Fruit fly (Drosophila melanogaster) whole organism, prepupa: ENCODE measurements around the gene wkd.

Experiments used
- Blimp-1 ChIP-seq: fragments of 200-800 bp; sonication (Bioruptor generic); optimal IDR thresholded peaks from 3 replicates; lab custom pipeline; 2017; ENCODE audit warnings: missing biosample characterization, missing genetic modification characterization, mild to moderate bottlenecking, moderate library complexity, missing genetic modification reagents
- CG11762 ChIP-seq: fragments of 200-800 bp; sonication (Bioruptor generic); optimal IDR thresholded peaks from 3 replicates; lab custom pipeline; 2016; ENCODE audit warnings: missing biosample characterization, missing genetic modification characterization; ENCODE audit not compliant: insufficient read depth
- CG11902 ChIP-seq: fragments of 200-800 bp; sonication (Bioruptor generic); optimal IDR thresholded peaks from 3 replicates; lab custom pipeline; 2016; ENCODE audit warnings: missing biosample characterization, missing genetic modification characterization
- CG15336 ChIP-seq: fragments of 200-800 bp; sonication (Bioruptor generic); IDR thresholded peaks from 2 replicates; pipeline ENCODE4 v1.3.6; 2022; ENCODE audit warnings: missing biosample characterization, missing genetic modification characterization
- CG1621 ChIP-seq: fragments of 200-800 bp; sonication (Bioruptor generic); optimal IDR thresholded peaks from 3 replicates; lab custom pipeline; 2018; ENCODE audit warnings: missing biosample characterization, mild to moderate bottlenecking, missing genetic modification characterization
- CG16779 ChIP-seq: fragments of 200-800 bp; sonication (Bioruptor generic); optimal IDR thresholded peaks from 3 replicates; lab custom pipeline; 2017; ENCODE audit warnings: missing biosample characterization, mild to moderate bottlenecking, missing genetic modification characterization
- CG3032 ChIP-seq: fragments of 200-800 bp; optimal IDR thresholded peaks from 2 replicates; lab custom pipeline; 2019; ENCODE audit warnings: missing biosample characterization, mild to moderate bottlenecking, missing genetic modification characterization, moderate library complexity
- CG31627 ChIP-seq: fragments of 200-800 bp; sonication (Bioruptor generic); optimal IDR thresholded peaks from 3 replicates; lab custom pipeline; 2016; ENCODE audit warnings: missing biosample characterization, missing genetic modification characterization
- CG32006 ChIP-seq: fragments of 200-800 bp; sonication (Bioruptor generic); optimal IDR thresholded peaks from 3 replicates; lab custom pipeline; 2017; ENCODE audit warnings: missing biosample characterization, mild to moderate bottlenecking, missing genetic modification characterization
- CG34406 ChIP-seq: fragments of 200-800 bp; sonication (Bioruptor generic); optimal IDR thresholded peaks from 3 replicates; lab custom pipeline; 2016; ENCODE audit warnings: missing biosample characterization, missing genetic modification characterization
- CG3919 ChIP-seq: fragments of 200-800 bp; sonication (Bioruptor generic); optimal IDR thresholded peaks from 3 replicates; lab custom pipeline; 2016; ENCODE audit warnings: missing biosample characterization, missing genetic modification characterization
- CG4318 ChIP-seq: fragments of 200-800 bp; sonication (Bioruptor generic); optimal IDR thresholded peaks from 3 replicates; lab custom pipeline; 2017; ENCODE audit warnings: missing biosample characterization, mild to moderate bottlenecking, missing genetic modification characterization
- CG6163 ChIP-seq: fragments of 200-800 bp; sonication (Bioruptor generic); IDR thresholded peaks from 3 replicates; pipeline ENCODE4 v1.3.6; 2022; ENCODE audit warnings: missing biosample characterization, missing genetic modification characterization
- CG6276 ChIP-seq: fragments of 200-800 bp; sonication (Bioruptor generic); optimal IDR thresholded peaks from 2 replicates; lab custom pipeline; 2017; ENCODE audit warnings: missing biosample characterization, mild to moderate bottlenecking, missing genetic modification characterization
- CG6808 ChIP-seq: fragments of 200-800 bp; sonication (Bioruptor generic); optimal IDR thresholded peaks from 3 replicates; lab custom pipeline; 2017; ENCODE audit warnings: missing biosample characterization, missing genetic modification characterization, mild to moderate bottlenecking, moderate library complexity, missing genetic modification reagents
- CG6854 ChIP-seq: fragments of 200-800 bp; sonication (Bioruptor generic); optimal IDR thresholded peaks from 2 replicates; lab custom pipeline; 2017; ENCODE audit warnings: missing biosample characterization, mild to moderate bottlenecking, missing genetic modification characterization
- CG7368 ChIP-seq: fragments of 200-800 bp; sonication (Bioruptor generic); optimal IDR thresholded peaks from 3 replicates; lab custom pipeline; 2016; ENCODE audit warnings: missing biosample characterization, missing genetic modification characterization
- CG8632 ChIP-seq: fragments of 200-800 bp; sonication (Bioruptor generic); optimal IDR thresholded peaks from 3 replicates; lab custom pipeline; 2016; ENCODE audit warnings: missing biosample characterization, missing genetic modification characterization
- CG9139 ChIP-seq: fragments of 200-800 bp; sonication (Bioruptor generic); optimal IDR thresholded peaks from 3 replicates; lab custom pipeline; 2017; ENCODE audit warnings: missing biosample characterization, mild to moderate bottlenecking, missing genetic modification characterization
- Eip75B ChIP-seq: fragments of 200-800 bp; sonication (Bioruptor generic); optimal IDR thresholded peaks from 3 replicates; lab custom pipeline; 2016; ENCODE audit warnings: missing biosample characterization, missing genetic modification characterization
- Ets21C ChIP-seq: fragments of 200-800 bp; sonication (Bioruptor generic); optimal IDR thresholded peaks from 3 replicates; lab custom pipeline; 2016; ENCODE audit warnings: missing biosample characterization, missing genetic modification characterization
- Ets96B ChIP-seq: fragments of 200-800 bp; optimal IDR thresholded peaks from 2 replicates; lab custom pipeline; 2019; ENCODE audit warnings: missing biosample characterization, mild to moderate bottlenecking, missing genetic modification characterization, moderate library complexity
- Gug ChIP-seq: fragments of 200-800 bp; sonication (Bioruptor generic); IDR thresholded peaks from 2 replicates; pipeline ENCODE4 v1.3.6; 2022; ENCODE audit warnings: missing biosample characterization, missing genetic modification characterization
- Hr38 ChIP-seq: sonication (Bioruptor generic); optimal IDR thresholded peaks from 2 replicates; lab custom pipeline; 2016; ENCODE audit warnings: missing biosample characterization, missing genetic modification characterization
- Hr39 ChIP-seq: fragments of 200-800 bp; sonication (Bioruptor generic); optimal IDR thresholded peaks from 2 replicates; lab custom pipeline; 2016; ENCODE audit warnings: missing biosample characterization, missing genetic modification characterization
- Hr4 ChIP-seq: fragments of 200-800 bp; sonication (Bioruptor generic); optimal IDR thresholded peaks from 3 replicates; lab custom pipeline; 2016; ENCODE audit warnings: missing biosample characterization, missing genetic modification characterization
- Met ChIP-seq: fragments of 200-800 bp; sonication (Bioruptor generic); optimal IDR thresholded peaks from 3 replicates; lab custom pipeline; 2016; ENCODE audit warnings: missing biosample characterization, missing genetic modification characterization
- OdsH ChIP-seq: fragments of 200-800 bp; sonication (Bioruptor generic); optimal IDR thresholded peaks from 3 replicates; lab custom pipeline; 2016; ENCODE audit warnings: missing biosample characterization, missing genetic modification characterization
- Smox ChIP-seq: fragments of 200-800 bp; sonication (Bioruptor generic); optimal IDR thresholded peaks from 3 replicates; lab custom pipeline; 2016; ENCODE audit warnings: missing biosample characterization, missing genetic modification characterization
- Sox102F ChIP-seq: fragments of 200-800 bp; sonication (Bioruptor generic); optimal IDR thresholded peaks from 2 replicates; lab custom pipeline; 2016; ENCODE audit warnings: missing biosample characterization, mild to moderate bottlenecking, missing genetic modification characterization
- Sox14 ChIP-seq: fragments of 200-800 bp; sonication (Bioruptor generic); optimal IDR thresholded peaks from 3 replicates; lab custom pipeline; 2016; ENCODE audit warnings: missing biosample characterization, missing genetic modification characterization
- acj6 ChIP-seq: fragments of 200-800 bp; sonication (Bioruptor generic); optimal IDR thresholded peaks from 3 replicates; lab custom pipeline; 2016; ENCODE audit warnings: missing biosample characterization, missing genetic modification characterization
- cyc ChIP-seq: fragments of 200-800 bp; sonication (Bioruptor generic); optimal IDR thresholded peaks from 3 replicates; lab custom pipeline; 2016; ENCODE audit warnings: missing biosample characterization, missing genetic modification characterization
- dac ChIP-seq: fragments of 200-800 bp; sonication (Bioruptor generic); optimal IDR thresholded peaks from 2 replicates; lab custom pipeline; 2017; ENCODE audit warnings: missing biosample characterization, mild to moderate bottlenecking, missing genetic modification characterization
- esn ChIP-seq: fragments of 200-800 bp; sonication (Bioruptor generic); optimal IDR thresholded peaks from 2 replicates; lab custom pipeline; 2016; ENCODE audit warnings: missing biosample characterization, mild to moderate bottlenecking, missing genetic modification characterization, moderate library complexity
- fd59A ChIP-seq: fragments of 200-800 bp; sonication (Bioruptor generic); optimal IDR thresholded peaks from 2 replicates; lab custom pipeline; 2017; ENCODE audit warnings: missing biosample characterization, mild to moderate bottlenecking, missing genetic modification characterization, missing genetic modification reagents
- fkh ChIP-seq: fragments of 200-800 bp; sonication (Bioruptor generic); optimal IDR thresholded peaks from 3 replicates; lab custom pipeline; 2017; ENCODE audit warnings: missing biosample characterization, mild to moderate bottlenecking, missing genetic modification characterization, moderate library complexity
- net ChIP-seq: fragments of 200-800 bp; sonication (Bioruptor generic); optimal IDR thresholded peaks from 3 replicates; lab custom pipeline; 2016; ENCODE audit warnings: missing biosample characterization, missing genetic modification characterization
- salr ChIP-seq, 2 experiments: fragments of 200-800 bp; sonication (Bioruptor generic); optimal IDR thresholded peaks; 3 replicates each; lab custom pipeline; 2016 to 2018; ENCODE audit warnings: missing biosample characterization in 2 of 2, missing genetic modification characterization in 2 of 2, mild to moderate bottlenecking in 1 of 2
- spab ChIP-seq: fragments of 200-800 bp; sonication (Bioruptor generic); optimal IDR thresholded peaks from 2 replicates; lab custom pipeline; 2017; ENCODE audit warnings: missing biosample characterization, mild to moderate bottlenecking, missing genetic modification characterization, missing genetic modification reagents
- ss ChIP-seq, 2 experiments: fragments of 200-800 bp; sonication (Bioruptor generic); optimal IDR thresholded peaks; 2 replicates in 1 of 2; 3 replicates in 1 of 2; lab custom pipeline; 2017 to 2018; ENCODE audit warnings: mild to moderate bottlenecking in 2 of 2, missing biosample characterization in 2 of 2, missing genetic modification characterization in 2 of 2, moderate library complexity in 1 of 2
- svp ChIP-seq: fragments of 200-800 bp; sonication (Bioruptor generic); peaks from one replicate; lab custom pipeline; 2016; ENCODE audit warnings: missing biosample characterization, missing genetic modification characterization
- topi ChIP-seq: fragments of 200-800 bp; sonication (Bioruptor generic); optimal IDR thresholded peaks from 3 replicates; lab custom pipeline; 2016; ENCODE audit warnings: missing biosample characterization, missing genetic modification characterization
- vri ChIP-seq: fragments of 200-800 bp; sonication (Bioruptor generic); optimal IDR thresholded peaks from 3 replicates; lab custom pipeline; 2016; ENCODE audit warnings: missing biosample characterization, mild to moderate bottlenecking, missing genetic modification characterization

wkd gene

DNA sequence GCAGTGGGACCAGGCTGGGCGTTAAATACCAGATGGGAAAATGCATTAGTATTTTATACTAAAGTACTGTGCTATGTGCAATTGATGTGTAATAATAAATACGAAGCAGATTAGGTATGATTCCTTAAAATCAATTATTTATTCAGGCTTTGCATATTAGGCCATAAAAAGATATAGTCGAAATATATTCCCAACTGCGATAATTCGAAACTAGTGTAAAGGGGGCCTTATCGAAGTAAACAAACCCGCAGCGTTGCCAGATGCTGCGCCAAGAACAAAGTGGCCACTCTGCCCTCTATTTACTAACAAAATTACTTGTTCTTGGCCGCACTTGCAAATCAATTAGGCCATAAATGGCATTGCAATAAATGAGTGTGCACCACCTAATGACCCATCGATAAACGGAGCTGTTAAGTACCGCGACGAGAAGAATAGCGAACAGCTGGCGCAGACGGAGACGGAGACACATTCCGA is 23.8 kb upstream of the wkd start, which contains the start of gene CG10898 (continued):
- TF ChIP-seq CG16779 (no peak), fkh (GFP tag; lab: Kevin White, UChicago) (peak; percentile 99), Ets96B (tag; lab: Kevin White, UChicago) (peak; percentile 69), CG34406 (peak; percentile 58), Met (GFP tag; lab: Kevin White, UChicago) (peak; percentile 65), Hr39 (GFP tag; lab: Kevin White, UChicago) (peak; percentile 86), CG15336 (peak; percentile 59), net (GFP tag; lab: Kevin White, UChicago) (peak; percentile 61), acj6 (GFP tag; lab: Kevin White, UChicago) (peak; percentile 76), CG7368 (GFP tag; lab: Kevin White, UChicago) (peak; percentile 69), Hr4 (GFP tag; lab: Kevin White, UChicago) (peak; percentile 86), OdsH (GFP tag; lab: Kevin White, UChicago) (peak; percentile 73), CG6276 (GFP tag; lab: Kevin White, UChicago) (peak; percentile 8), Gug (GFP tag; lab: Robert Waterston, UW) (peak; percentile 72), CG32006 (GFP tag; lab: Kevin White, UChicago) (peak; percentile 72), CG9139 (GFP tag; lab: Kevin White, UChicago) (no peak), vri (peak; percentile 31), svp (GFP tag; lab: Kevin White, UChicago) (peak; percentile 86), CG6854 (GFP tag; lab: Kevin White, UChicago) (no peak), esn (GFP tag; lab: Kevin White, UChicago) (peak; percentile 80), CG6163 (GFP tag; lab: Robert Waterston, UW) (peak; percentile 84), salr (GFP tag; optimal IDR thresholded peaks at IDR 0.05; lab: Kevin White, UChicago) (peak; percentile 39 to 47), CG6808 (GFP tag; lab: Kevin White, UChicago) (peak; percentile 58), CG11902 (GFP tag; lab: Kevin White, UChicago) (peak; percentile 68), Sox102F (GFP tag; lab: Kevin White, UChicago) (peak; percentile 59)

DNA sequence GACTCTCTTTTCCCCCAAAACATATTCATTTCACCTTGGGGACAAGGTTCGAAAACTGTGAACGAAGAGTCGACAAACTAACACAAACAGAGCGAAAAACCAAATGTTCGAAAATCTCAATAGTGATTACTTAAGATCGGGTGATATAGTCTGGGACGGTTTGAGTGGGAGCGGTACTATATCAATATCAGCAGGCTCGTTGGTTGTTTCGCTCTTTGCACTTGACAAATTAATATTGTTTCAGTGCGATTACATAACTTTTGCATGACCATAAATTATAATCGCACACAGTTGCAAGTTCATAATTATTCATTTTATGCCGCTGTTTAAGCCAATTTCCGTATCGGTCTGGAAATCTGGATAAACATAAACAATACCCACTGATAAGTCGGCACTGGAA is 19.7 kb upstream of the wkd start:
- TF ChIP-seq spab (GFP tag; lab: Kevin White, UChicago) (no peak), Smox (GFP tag; lab: Kevin White, UChicago) (no peak), CG8632 (no peak), CG4318 (GFP tag; lab: Kevin White, UChicago) (no peak), Sox14 (no peak)

DNA sequence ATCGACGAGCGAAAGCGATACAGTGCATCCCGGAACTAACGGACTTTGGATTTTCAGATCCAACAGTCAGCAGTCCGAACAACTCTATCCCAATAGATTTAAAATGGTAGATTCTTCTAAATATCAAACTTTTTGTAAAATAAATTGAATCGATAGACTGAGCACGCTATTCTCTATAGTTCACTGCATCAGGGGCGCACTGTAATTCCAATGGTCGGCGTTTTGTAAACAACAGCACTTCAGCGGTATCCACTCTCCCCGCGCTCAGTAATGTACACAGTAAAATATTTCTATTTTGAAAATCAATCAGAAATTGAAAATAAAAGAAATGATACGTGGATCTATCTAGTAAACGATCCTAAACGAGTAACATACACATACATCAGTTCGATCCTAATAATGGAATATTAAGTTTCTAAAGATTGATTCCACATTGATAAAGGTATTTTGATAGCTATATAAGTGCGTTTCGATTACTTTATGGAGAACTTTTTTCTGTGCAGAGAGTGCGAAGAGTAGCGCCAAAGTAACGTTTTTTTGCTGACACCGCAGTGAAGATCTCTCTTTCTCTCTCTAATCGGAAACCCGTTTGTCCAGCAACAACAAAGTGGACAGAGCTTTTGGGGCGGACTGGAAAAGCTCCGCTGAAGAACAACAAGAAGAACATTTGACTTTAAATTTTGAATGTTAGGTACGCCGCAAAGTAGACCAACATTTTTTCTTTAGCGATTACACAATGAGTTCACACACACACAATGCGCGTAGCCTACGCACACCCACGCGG is 18.9 kb upstream of the wkd start:
- TF ChIP-seq Blimp-1 (GFP tag; lab: Kevin White, UChicago) (peak; percentile 96), CG3919 (GFP tag; lab: Kevin White, UChicago) (peak; percentile 97), Eip75B (GFP tag; lab: Kevin White, UChicago) (peak; percentile 98), CG6808 (GFP tag; lab: Kevin White, UChicago) (peak; percentile 96), vri (peak; percentile 100), cyc (GFP tag; lab: Kevin White, UChicago) (peak; percentile 98), CG32006 (GFP tag; lab: Kevin White, UChicago) (peak; percentile 94), CG1621 (tag; lab: Kevin White, UChicago) (peak; percentile 90), CG3032 (tag; lab: Kevin White, UChicago) (peak; percentile 96), topi (GFP tag; lab: Kevin White, UChicago) (peak; percentile 96), Ets96B (tag; lab: Kevin White, UChicago) (peak; percentile 94), dac (GFP tag; lab: Kevin White, UChicago) (peak; percentile 74), CG9139 (GFP tag; lab: Kevin White, UChicago) (peak; percentile 83), net (GFP tag; lab: Kevin White, UChicago) (peak; percentile 93), esn (GFP tag; lab: Kevin White, UChicago) (peak; percentile 96), CG6276 (GFP tag; lab: Kevin White, UChicago) (peak; percentile 90), Smox (GFP tag; lab: Kevin White, UChicago) (peak; percentile 95), fd59A (GFP tag; lab: Kevin White, UChicago) (peak; percentile 83), ss (GFP tag; optimal IDR thresholded peaks at IDR 0.05; lab: Kevin White, UChicago) (peak; percentile 91 to 94), Met (GFP tag; lab: Kevin White, UChicago) (peak; percentile 96), Hr38 (GFP tag; lab: Kevin White, UChicago) (no peak), CG7368 (GFP tag; lab: Kevin White, UChicago) (peak; percentile 95), Ets21C (GFP tag; lab: Kevin White, UChicago) (peak; percentile 92), CG31627 (GFP tag; lab: Kevin White, UChicago) (peak; percentile 96), Gug (GFP tag; lab: Robert Waterston, UW) (peak; percentile 92), CG6854 (GFP tag; lab: Kevin White, UChicago) (peak; percentile 91), CG11762 (GFP tag; lab: Kevin White, UChicago) (peak; percentile 98)
